Fruit fly (Drosophila melanogaster) whole organism, embryonic: ENCODE measurements around the gene stol.

Source experiments
- Asciz ChIP-seq: fragments of 200-800 bp; sonication (Bioruptor generic); optimal IDR thresholded peaks from 2 replicates; lab custom pipeline; 2017; ENCODE audit warnings: missing biosample characterization, mild to moderate bottlenecking, missing genetic modification characterization, missing genetic modification reagents
- B-H1 ChIP-seq: fragments of 200-800 bp; sonication (Bioruptor generic); IDR thresholded peaks from 3 replicates; pipeline ENCODE4 v1.3.6; 2022; ENCODE audit warnings: missing biosample characterization, missing genetic modification characterization
- B-H2 ChIP-seq: fragments of 200-800 bp; sonication (Bioruptor generic); optimal IDR thresholded peaks from 2 replicates; lab custom pipeline; 2018; ENCODE audit warnings: missing biosample characterization, mild to moderate bottlenecking, missing genetic modification characterization
- Bgb ChIP-seq: fragments of 200-800 bp; sonication (Bioruptor generic); IDR thresholded peaks from 2 replicates; pipeline ENCODE4 v1.3.6; 2022; ENCODE audit warnings: missing biosample characterization, missing genetic modification characterization; ENCODE audit not compliant: partially characterized antibody
- Blimp-1 ChIP-seq: fragments of 200-800 bp; sonication (Bioruptor generic); optimal IDR thresholded peaks from 3 replicates; lab custom pipeline; 2018; ENCODE audit warnings: missing biosample characterization, missing genetic modification characterization, mild to moderate bottlenecking, moderate library complexity, missing genetic modification reagents
- C15 ChIP-seq: fragments of 200-800 bp; sonication (Bioruptor generic); IDR thresholded peaks from 3 replicates; pipeline ENCODE4 v1.3.6; 2022; ENCODE audit warnings: missing biosample characterization, missing genetic modification characterization
- CG10959 ChIP-seq: fragments of 200-800 bp; sonication (Bioruptor generic); IDR thresholded peaks from 2 replicates; pipeline ENCODE4 v1.3.6; 2022; ENCODE audit warnings: missing biosample characterization, missing genetic modification characterization
- CG10979 ChIP-seq: fragments of 200-800 bp; sonication (Bioruptor generic); optimal IDR thresholded peaks from 2 replicates; lab custom pipeline; 2018; ENCODE audit warnings: missing biosample characterization, mild to moderate bottlenecking, missing genetic modification characterization, moderate library complexity
- CG11085 ChIP-seq: fragments of 200-800 bp; sonication (Bioruptor generic); IDR thresholded peaks from 2 replicates; pipeline ENCODE4 v1.3.6; 2022; ENCODE audit warnings: missing biosample characterization, missing genetic modification characterization
- CG11456 ChIP-seq: fragments of 200-800 bp; sonication (Bioruptor generic); IDR thresholded peaks from 3 replicates; pipeline ENCODE4 v1.3.6; 2022; ENCODE audit warnings: missing biosample characterization, missing genetic modification characterization
- CG12219 ChIP-seq: fragments of 200-800 bp; sonication (Bioruptor generic); optimal IDR thresholded peaks from 3 replicates; lab custom pipeline; 2018; ENCODE audit warnings: missing biosample characterization, mild to moderate bottlenecking, missing genetic modification characterization
- CG12744 ChIP-seq: fragments of 200-800 bp; sonication (Bioruptor generic); optimal IDR thresholded peaks from 2 replicates; lab custom pipeline; 2016; ENCODE audit warnings: missing biosample characterization, missing genetic modification characterization
- CG14050 ChIP-seq: fragments of 200-800 bp; sonication (Bioruptor generic); IDR thresholded peaks from 3 replicates; pipeline ENCODE4 v1.3.6; 2022; ENCODE audit warnings: missing biosample characterization, missing genetic modification characterization
- CG1529 ChIP-seq: fragments of 200-800 bp; sonication (Bioruptor generic); optimal IDR thresholded peaks from 3 replicates; lab custom pipeline; 2018; ENCODE audit warnings: missing biosample characterization, missing genetic modification characterization
- CG15479 ChIP-seq: fragments of 200-800 bp; sonication (Bioruptor generic); optimal IDR thresholded peaks from 3 replicates; lab custom pipeline; 2019; ENCODE audit warnings: missing biosample characterization, mild to moderate bottlenecking, missing genetic modification characterization, moderate library complexity
- CG17385 ChIP-seq: fragments of 200-800 bp; sonication (Bioruptor generic); optimal IDR thresholded peaks from 3 replicates; lab custom pipeline; 2018; ENCODE audit warnings: missing biosample characterization, mild to moderate bottlenecking, missing genetic modification characterization
- CG17802 ChIP-seq: fragments of 200-800 bp; sonication (Bioruptor generic); optimal IDR thresholded peaks from 2 replicates; lab custom pipeline; 2018; ENCODE audit warnings: missing biosample characterization, mild to moderate bottlenecking, missing genetic modification characterization, moderate library complexity
- CG18619 ChIP-seq: fragments of 200-800 bp; sonication (Bioruptor generic); optimal IDR thresholded peaks from 3 replicates; lab custom pipeline; 2017; ENCODE audit warnings: missing biosample characterization, mild to moderate bottlenecking, missing genetic modification characterization
- CG2889 ChIP-seq: fragments of 200-800 bp; sonication (Bioruptor generic); IDR thresholded peaks from 3 replicates; pipeline ENCODE4 v1.3.6; 2022; ENCODE audit warnings: missing biosample characterization, missing genetic modification characterization
- CG30403 ChIP-seq: fragments of 200-800 bp; sonication (Bioruptor generic); optimal IDR thresholded peaks from 3 replicates; lab custom pipeline; 2016; ENCODE audit warnings: missing biosample characterization, missing genetic modification characterization
- CG5245 ChIP-seq: fragments of 200-800 bp; sonication (Bioruptor generic); optimal IDR thresholded peaks from 3 replicates; lab custom pipeline; 2016; ENCODE audit warnings: missing biosample characterization, missing genetic modification characterization
- CG7745 ChIP-seq: fragments of 200-800 bp; sonication (Bioruptor generic); optimal IDR thresholded peaks from 2 replicates; lab custom pipeline; 2018; ENCODE audit warnings: missing biosample characterization, mild to moderate bottlenecking, missing genetic modification characterization, moderate library complexity
- CG8388 ChIP-seq: fragments of 200-800 bp; sonication (Bioruptor generic); optimal IDR thresholded peaks from 2 replicates; lab custom pipeline; 2019; ENCODE audit warnings: missing biosample characterization, mild to moderate bottlenecking, missing genetic modification characterization, moderate library complexity
- CG9817 ChIP-seq: fragments of 200-800 bp; sonication (Bioruptor generic); optimal IDR thresholded peaks from 2 replicates; lab custom pipeline; 2018; ENCODE audit warnings: missing biosample characterization, mild to moderate bottlenecking, missing genetic modification characterization, moderate library complexity
- CHES-1-like ChIP-seq: fragments of 200-800 bp; sonication (Bioruptor generic); optimal IDR thresholded peaks from 2 replicates; lab custom pipeline; 2016; ENCODE audit warnings: missing biosample characterization, missing genetic modification characterization
- CoRest ChIP-seq: fragments of 200-800 bp; sonication (Bioruptor generic); optimal IDR thresholded peaks from 3 replicates; lab custom pipeline; 2018; ENCODE audit warnings: missing biosample characterization, mild to moderate bottlenecking, missing genetic modification characterization, moderate library complexity
- Dref ChIP-seq: fragments of 200-800 bp; sonication (Bioruptor generic); IDR thresholded peaks from 2 replicates; pipeline ENCODE4 v1.3.6; 2022; ENCODE audit warnings: missing biosample characterization, missing genetic modification characterization
- Fer2 ChIP-seq: fragments of 200-800 bp; sonication (Bioruptor generic); optimal IDR thresholded peaks from 2 replicates; lab custom pipeline; 2018; ENCODE audit warnings: missing biosample characterization, mild to moderate bottlenecking, missing genetic modification characterization, moderate library complexity
- HmgZ ChIP-seq: fragments of 200-800 bp; sonication (Bioruptor generic); optimal IDR thresholded peaks from 2 replicates; lab custom pipeline; 2018; ENCODE audit warnings: missing biosample characterization, mild to moderate bottlenecking, missing genetic modification characterization
- Hr51 ChIP-seq, 2 experiments: fragments of 200-800 bp; sonication (Bioruptor generic); optimal IDR thresholded peaks; 2 replicates in 1 of 2; 3 replicates in 1 of 2; lab custom pipeline; 2016 to 2018; ENCODE audit warnings: missing biosample characterization in 2 of 2, missing genetic modification characterization in 2 of 2, mild to moderate bottlenecking in 1 of 2, moderate library complexity in 1 of 2
- Sox102F ChIP-seq: fragments of 200-800 bp; sonication (Bioruptor generic); optimal IDR thresholded peaks from 2 replicates; lab custom pipeline; 2018; ENCODE audit warnings: missing biosample characterization, mild to moderate bottlenecking, missing genetic modification characterization, moderate library complexity
- Tbp ChIP-seq: fragments of >200 bp; optimal IDR thresholded peaks from 2 replicates; lab custom pipeline; 2018; ENCODE audit warnings: missing biosample characterization, missing genetic modification characterization
- crol ChIP-seq: fragments of 200-800 bp; sonication (Bioruptor generic); IDR thresholded peaks from 2 replicates; pipeline ENCODE4 v1.3.6; 2022; ENCODE audit warnings: missing biosample characterization, missing genetic modification characterization
- dmrt99B ChIP-seq: fragments of 200-800 bp; sonication (Bioruptor generic); optimal IDR thresholded peaks from 2 replicates; lab custom pipeline; 2018; ENCODE audit warnings: missing biosample characterization, mild to moderate bottlenecking, missing genetic modification characterization, moderate library complexity
- fd3F ChIP-seq: fragments of 200-800 bp; sonication (Bioruptor generic); optimal IDR thresholded peaks from 2 replicates; lab custom pipeline; 2018; ENCODE audit warnings: missing biosample characterization, mild to moderate bottlenecking, missing genetic modification characterization, moderate library complexity
- grau ChIP-seq: fragments of 200-800 bp; optimal IDR thresholded peaks from 3 replicates; lab custom pipeline; 2019; ENCODE audit warnings: missing biosample characterization, mild to moderate bottlenecking, missing genetic modification characterization, moderate library complexity
- grn ChIP-seq: fragments of 200-800 bp; sonication (Bioruptor generic); optimal IDR thresholded peaks from 3 replicates; lab custom pipeline; 2017; ENCODE audit warnings: missing biosample characterization, missing genetic modification characterization
- insv ChIP-seq, 2 experiments: fragments of 200-800 bp; sonication (Bioruptor generic); optimal IDR thresholded peaks; 3 replicates each; lab custom pipeline; 2016 to 2018; ENCODE audit warnings: missing biosample characterization in 2 of 2, missing genetic modification characterization in 2 of 2
- jing ChIP-seq: fragments of 200-800 bp; sonication (Bioruptor generic); optimal IDR thresholded peaks from 2 replicates; lab custom pipeline; 2018; ENCODE audit warnings: missing biosample characterization, mild to moderate bottlenecking, missing genetic modification characterization
- nau ChIP-seq: fragments of 200-800 bp; sonication (Bioruptor generic); optimal IDR thresholded peaks from 3 replicates; lab custom pipeline; 2017; ENCODE audit warnings: missing biosample characterization, mild to moderate bottlenecking, missing genetic modification characterization, missing genetic modification reagents
- nom ChIP-seq: fragments of 200-800 bp; sonication (Bioruptor generic); optimal IDR thresholded peaks from 2 replicates; lab custom pipeline; 2017; ENCODE audit warnings: missing biosample characterization, missing genetic modification characterization, mild to moderate bottlenecking, moderate library complexity, missing genetic modification reagents
- pum ChIP-seq: fragments of 200-800 bp; sonication (Bioruptor generic); optimal IDR thresholded peaks from 2 replicates; lab custom pipeline; 2016; ENCODE audit warnings: missing biosample characterization, missing genetic modification characterization
- run ChIP-seq: fragments of 200-800 bp; sonication (Bioruptor generic); optimal IDR thresholded peaks from 3 replicates; lab custom pipeline; 2018; ENCODE audit warnings: missing biosample characterization, mild to moderate bottlenecking, missing genetic modification characterization
- sc ChIP-seq, 3 experiments: fragments of >200 bp in 2 of 3; fragments of 200-800 bp in 1 of 3; sonication (Bioruptor generic) in 1 of 3; optimal IDR thresholded peaks; 2 replicates in 2 of 3; 3 replicates in 1 of 3; lab custom pipeline; 2017; ENCODE audit warnings: mild to moderate bottlenecking in 1 of 3, missing biosample characterization in 1 of 3, missing genetic modification characterization in 1 of 3, missing genetic modification reagents in 1 of 3
- sd ChIP-seq: fragments of 200-800 bp; sonication (Bioruptor generic); optimal IDR thresholded peaks from 3 replicates; lab custom pipeline; 2018; ENCODE audit warnings: missing biosample characterization, mild to moderate bottlenecking, missing genetic modification characterization, moderate library complexity
- sob ChIP-seq: fragments of 200-800 bp; sonication (Bioruptor generic); IDR thresholded peaks from 2 replicates; pipeline ENCODE4 v1.3.6; 2022; ENCODE audit warnings: missing biosample characterization, missing genetic modification characterization
- zen ChIP-seq: fragments of 200-800 bp; sonication (Bioruptor generic); optimal IDR thresholded peaks from 3 replicates; lab custom pipeline; 2018; ENCODE audit warnings: missing biosample characterization, mild to moderate bottlenecking, missing genetic modification characterization, moderate library complexity

stol gene

dm6 chr2L:15746600-15747393 is 28.7 kb upstream of the stol start (continued):
- TF ChIP-seq grau (tag; lab: Kevin White, UChicago) = peak; percentile 95
- peak; percentile 70 for TF ChIP-seq sob
- peak; percentile 92 for TF ChIP-seq CG18619 (GFP tag; lab: Kevin White, UChicago)
- peak; percentile 77 for TF ChIP-seq CG10959
- peak; percentile 89 for TF ChIP-seq Blimp-1 (GFP tag; lab: Kevin White, UChicago)
- TF ChIP-seq CG7745 (tag; lab: Kevin White, UChicago) = peak; percentile 23
- peak; percentile 84 for TF ChIP-seq CG1529 (GFP tag; lab: Kevin White, UChicago)
- no peak for TF ChIP-seq nau (GFP tag; lab: Kevin White, UChicago)
- TF ChIP-seq jing (GFP tag; lab: Kevin White, UChicago) = peak; percentile 34
- TF ChIP-seq Bgb (GFP tag; lab: Robert Waterston, UW) = no peak
- TF ChIP-seq CG8388 (GFP tag; lab: Kevin White, UChicago) = peak; percentile 91
- TF ChIP-seq B-H2 = peak; percentile 84
- TF ChIP-seq sc (optimal IDR thresholded peaks at IDR 0.05; lab: Kevin White, UChicago) = no peak
- peak; percentile 93 for TF ChIP-seq sc (GFP tag; optimal IDR thresholded peaks at IDR 0.05; lab: Kevin White, UChicago)
- TF ChIP-seq crol (GFP tag; lab: Robert Waterston, UW) = peak; percentile 43; the same call in 1 of the 2 replicates
- TF ChIP-seq CHES-1-like (GFP tag; lab: Kevin White, UChicago) = peak; percentile 7
- TF ChIP-seq Fer2 (tag; lab: Kevin White, UChicago) = peak; percentile 81
- no peak for TF ChIP-seq CG15479 (GFP tag; lab: Kevin White, UChicago)
- peak; percentile 90 for TF ChIP-seq CG17385 (GFP tag; lab: Kevin White, UChicago)
- TF ChIP-seq pum = peak; percentile 21
- peak in 1 of 2 experiments; percentile 27 for TF ChIP-seq insv (GFP tag; optimal IDR thresholded peaks at IDR 0.05; lab: Kevin White, UChicago)
- TF ChIP-seq CG9817 = peak; percentile 88
- TF ChIP-seq CG12744 (GFP tag; lab: Kevin White, UChicago) = no peak
- TF ChIP-seq dmrt99B = peak; percentile 93
- peak; percentile 91 for TF ChIP-seq CG30403
- TF ChIP-seq Dref (GFP tag; lab: Robert Waterston, UW) = peak; percentile 26; the same call in 1 of the 2 replicates
- peak; percentile 74 for TF ChIP-seq CG5245 (GFP tag; lab: Kevin White, UChicago)
- peak; percentile 66 for TF ChIP-seq sd (tag; lab: Kevin White, UChicago)
- TF ChIP-seq CG11085 (GFP tag; lab: Robert Waterston, UW) = no peak; the same call in 1 of the 2 replicates
- peak; percentile 59; the same call in 1 of the 3 replicates for TF ChIP-seq C15 (GFP tag; lab: Robert Waterston, UW)
- peak; percentile 58 for TF ChIP-seq CG12219 (GFP tag; lab: Kevin White, UChicago)
- peak; percentile 32 for TF ChIP-seq CG17802
- no peak for TF ChIP-seq grn (GFP tag; lab: Kevin White, UChicago)
- TF ChIP-seq CG10979 (tag; lab: Kevin White, UChicago) = peak; percentile 94
- no peak for TF ChIP-seq Tbp
- peak; percentile 98 for TF ChIP-seq CoRest (tag; lab: Kevin White, UChicago)
- TF ChIP-seq HmgZ = peak; percentile 43
- TF ChIP-seq Hr51 (GFP tag; optimal IDR thresholded peaks at IDR 0.05; lab: Kevin White, UChicago) = peak in 1 of 2 experiments; percentile 93
- TF ChIP-seq B-H1 (GFP tag; lab: Robert Waterston, UW) = peak; percentile 55
- peak; percentile 73; the same call in 2 of the 3 replicates for TF ChIP-seq CG11456 (GFP tag; lab: Robert Waterston, UW)
- peak; percentile 86 for TF ChIP-seq fd3F (GFP tag; lab: Kevin White, UChicago)
- TF ChIP-seq nom (GFP tag; lab: Kevin White, UChicago) = peak; percentile 42
- peak; percentile 64; the same call in 2 of the 3 replicates for TF ChIP-seq CG2889
- peak; percentile 84 for TF ChIP-seq run (tag; lab: Kevin White, UChicago)
- peak; percentile 93 for TF ChIP-seq Sox102F (GFP tag; lab: Kevin White, UChicago)
- peak; percentile 89 for TF ChIP-seq zen (tag; lab: Kevin White, UChicago)
- TF ChIP-seq Asciz (GFP tag; lab: Kevin White, UChicago) = no peak
- peak; percentile 62; the same call in 2 of the 3 replicates for TF ChIP-seq CG14050 (GFP tag; lab: Robert Waterston, UW)
